4 worm cellular contexts compared by ENCODE assay signal in genomic region chrX:104737-105136, ce11.
A peak's percentile ranks its signal among the peaks of the same experiment; 100 is the strongest.
TF ChIP-seq lines count a peak whose summit lies in the region.

TSS of gene Y73B3A.4 (minus strand) at chrX:104777.

TF ChIP-seq in whole organism, L1 larva, 84 proteins besides CTCF, POLR2A, EP300 and RAD21:
- TF ChIP-seq efl-1 (optimal IDR thresholded peaks at IDR 0.05; lab: Kevin White, UChicago): peak; percentile 52 to 73
- peak; percentile 67 to 96 for TF ChIP-seq efl-1 (GFP tag; optimal IDR thresholded peaks at IDR 0.05 in 1 of 2; lab: Kevin White, UChicago)
- peak; percentile 22 to 72 for TF ChIP-seq lin-35 (GFP tag; optimal IDR thresholded peaks at IDR 0.05; lab: Kevin White, UChicago)
- TF ChIP-seq dpl-1 (GFP tag; optimal IDR thresholded peaks at IDR 0.05; lab: Kevin White, UChicago): peak; percentile 41 to 57 (median 55)
- peak; percentile 7 for TF ChIP-seq F16B12.6 (tag; optimal IDR thresholded peaks at IDR 0.05; lab: Kevin White, UChicago)

TF ChIP-seq in whole organism, L2 larva, 48 proteins besides CTCF, POLR2A, EP300 and RAD21:
- TF ChIP-seq gmeb-1 (tag; optimal IDR thresholded peaks at IDR 0.05; lab: Kevin White, UChicago): peak; percentile 28

TF ChIP-seq in whole organism, L4 larva, 104 proteins besides CTCF, POLR2A, EP300 and RAD21:
- TF ChIP-seq dpl-1 (GFP tag; optimal IDR thresholded peaks at IDR 0.05; lab: Kevin White, UChicago): peak; percentile 22

TF ChIP-seq in whole organism, young adult, 124 proteins besides CTCF, POLR2A, EP300 and RAD21:
- TF ChIP-seq F33H1.4 (GFP tag; IDR thresholded peaks at IDR 0.05; lab: Robert Waterston, UW): 0 out of 2 replicates have a peak, but pooled peaks have one; percentile 20
- 0 out of 2 replicates have a peak, but pooled peaks have one; percentile 12 for TF ChIP-seq D2030.7 (GFP tag; IDR thresholded peaks at IDR 0.05; lab: Robert Waterston, UW)
